Worm (Caenorhabditis elegans): ENCODE measurements around the gene tyr-1.

tyr-1 gene

ce11 chrIII:7897733-7898132, 24.2 kb downstream of the tyr-1 start:
- TF ChIP-seq unc-62 (GFP tag; optimal IDR thresholded peaks at IDR 0.05) = no peak

DNA sequence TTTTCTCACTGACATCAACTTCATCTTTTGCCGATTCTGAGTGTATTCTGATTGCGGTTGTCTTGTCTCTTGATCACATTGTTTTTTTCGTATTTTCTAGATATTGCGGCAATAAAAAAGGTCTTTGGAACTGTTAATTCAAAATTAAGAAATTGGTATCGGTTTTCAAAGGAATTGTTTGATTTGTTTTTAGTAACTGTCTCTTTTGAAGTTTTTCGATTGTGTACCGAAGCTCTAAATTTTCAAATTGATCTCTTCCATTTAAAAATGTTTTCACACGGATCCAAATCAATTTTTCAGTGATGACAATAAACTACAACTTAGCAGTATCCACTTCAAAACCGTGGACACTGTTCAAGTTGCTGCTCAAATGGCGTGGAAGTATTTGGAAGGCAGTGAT, 27.2 kb downstream of the tyr-1 start, which contains the start of gene best-24:
Gene best-24, plus strand, starts transcription at position 301 of the 400 bp plus-strand sequence.
- no peak for TF ChIP-seq unc-62 (GFP tag; optimal IDR thresholded peaks at IDR 0.05)

- no peak for TF ChIP-seq unc-62 (GFP tag; optimal IDR thresholded peaks at IDR 0.05)
Measured at ce11 chrIII:7903427-7903826, 29.8 kb downstream of the tyr-1 start.

ce11 chrIII:7907515-7907914, 33.9 kb downstream of the tyr-1 start, which contains the start of gene pcp-5:
Gene pcp-5, minus strand, starts transcription at chrIII:7907615.
- TF ChIP-seq unc-62 (GFP tag; optimal IDR thresholded peaks at IDR 0.05) = no peak

DNA sequence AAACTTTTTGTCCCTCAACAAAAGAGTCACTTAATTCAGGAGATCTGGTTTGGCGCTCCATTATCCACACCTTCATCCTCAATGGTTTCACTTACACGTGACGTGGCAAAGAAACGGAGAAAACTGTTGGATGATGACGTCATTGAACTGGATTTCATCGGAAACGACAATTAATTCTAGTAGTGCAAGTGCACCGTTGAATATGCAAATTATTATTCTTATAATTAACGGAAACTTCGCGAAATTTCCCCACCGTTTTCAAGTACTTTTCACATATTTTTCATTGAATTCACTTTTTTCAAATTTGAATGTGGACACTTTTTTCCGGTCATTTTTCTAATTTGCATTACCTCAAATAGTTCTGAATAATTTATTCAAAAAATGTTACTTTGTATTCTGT, 35.7 kb downstream of the tyr-1 start, which contains the start of gene ZK688.1:
Gene ZK688.1, plus strand, starts transcription at position 301 of the 400 bp plus-strand sequence.
- TF ChIP-seq unc-62 (GFP tag; optimal IDR thresholded peaks at IDR 0.05) = no peak

ce11 chrIII:7911621-7912020, 38.0 kb downstream of the tyr-1 start, which contains the start of gene ZK688.7:
Gene ZK688.7, minus strand, starts transcription at chrIII:7911634.
- TF ChIP-seq unc-62 (GFP tag; optimal IDR thresholded peaks at IDR 0.05) = no peak

DNA sequence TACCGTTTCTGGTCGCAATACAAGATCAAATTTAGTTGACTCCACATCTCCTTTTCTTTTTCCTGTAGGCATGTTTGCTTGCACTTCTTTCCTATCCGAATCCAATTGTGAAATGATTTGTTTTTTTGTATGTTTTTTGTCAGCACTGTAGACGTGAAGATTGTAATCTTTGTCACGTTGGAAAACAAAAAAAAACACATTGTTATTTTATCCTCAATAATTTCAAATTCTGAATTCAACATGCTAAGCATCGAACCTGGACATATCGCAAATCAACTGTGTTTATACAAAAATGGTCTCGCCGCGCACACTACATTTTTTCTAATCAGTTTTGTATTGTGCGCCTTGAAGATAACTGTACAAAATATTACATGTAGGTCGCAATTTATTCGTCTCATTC, 39.9 kb downstream of the tyr-1 start, which contains the start of gene ZK688.12:
Gene ZK688.12, minus strand, starts transcription at position 101 of the 400 bp plus-strand sequence.
- TF ChIP-seq unc-62 (GFP tag; optimal IDR thresholded peaks at IDR 0.05) = no peak

- no peak for TF ChIP-seq unc-62 (GFP tag; optimal IDR thresholded peaks at IDR 0.05)
Measured at ce11 chrIII:7917667-7918066, 44.1 kb downstream of the tyr-1 start, which contains the start of gene gly-3. Gene gly-3, minus strand, starts transcription at chrIII:7917767.

DNA sequence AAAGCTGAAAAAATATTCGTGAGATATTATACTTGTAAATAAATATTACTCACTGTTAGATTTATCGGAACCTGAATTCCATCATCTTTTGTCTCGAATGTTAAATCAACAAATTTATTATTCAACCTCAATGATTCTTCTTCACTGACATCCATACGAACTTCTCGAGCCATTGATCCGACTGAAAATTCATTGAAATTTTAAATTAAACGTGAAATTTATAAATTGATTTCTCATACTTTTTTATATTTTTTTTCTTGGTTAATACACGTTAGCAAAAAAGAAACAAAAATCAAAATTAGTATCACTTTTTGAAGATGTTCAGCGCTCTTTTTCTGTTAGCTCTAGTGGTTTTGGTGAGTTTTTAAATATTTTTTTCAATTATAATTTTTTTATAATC, 46.2 kb downstream of the tyr-1 start, which contains the start of gene C29E4.14:
Gene C29E4.14, plus strand, starts transcription at position 301 of the 400 bp plus-strand sequence.
- no peak for TF ChIP-seq unc-62 (GFP tag; optimal IDR thresholded peaks at IDR 0.05)

DNA sequence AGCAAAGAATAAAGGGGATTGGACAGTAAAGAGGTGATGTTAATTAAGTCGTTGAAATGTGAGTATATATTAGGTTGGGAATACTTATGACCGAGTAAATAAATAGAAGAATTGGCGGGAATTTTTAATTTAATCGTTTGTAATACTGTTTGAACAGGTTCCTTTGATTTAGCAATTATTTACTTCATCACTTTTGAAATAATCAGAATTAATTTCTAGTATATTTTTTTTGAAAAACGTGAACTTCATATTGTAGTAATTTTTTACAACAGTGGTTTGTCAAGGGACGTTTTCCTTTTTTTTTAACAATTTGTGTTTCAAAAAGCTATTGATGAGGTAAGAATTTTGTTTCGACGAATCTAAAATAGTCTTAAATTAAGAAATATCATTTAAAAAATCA, 48.6 kb downstream of the tyr-1 start, which contains the start of gene C29E4.17:
Gene C29E4.17, plus strand, starts transcription at position 301 of the 400 bp plus-strand sequence.
- no peak for TF ChIP-seq unc-62 (GFP tag; optimal IDR thresholded peaks at IDR 0.05)

- no peak for TF ChIP-seq unc-62 (GFP tag; optimal IDR thresholded peaks at IDR 0.05)
Measured at ce11 chrIII:7924821-7925220, 51.2 kb downstream of the tyr-1 start, which contains the start of gene tag-250. Gene tag-250, minus strand, starts transcription at chrIII:7924921.

- no peak for TF ChIP-seq unc-62 (GFP tag; optimal IDR thresholded peaks at IDR 0.05)
Measured at ce11 chrIII:7925968-7926367, 52.4 kb downstream of the tyr-1 start.

Measured in whole organism, dauer.